Fruit fly (Drosophila melanogaster): ENCODE results near the gene Ugt303B3.

DNA sequence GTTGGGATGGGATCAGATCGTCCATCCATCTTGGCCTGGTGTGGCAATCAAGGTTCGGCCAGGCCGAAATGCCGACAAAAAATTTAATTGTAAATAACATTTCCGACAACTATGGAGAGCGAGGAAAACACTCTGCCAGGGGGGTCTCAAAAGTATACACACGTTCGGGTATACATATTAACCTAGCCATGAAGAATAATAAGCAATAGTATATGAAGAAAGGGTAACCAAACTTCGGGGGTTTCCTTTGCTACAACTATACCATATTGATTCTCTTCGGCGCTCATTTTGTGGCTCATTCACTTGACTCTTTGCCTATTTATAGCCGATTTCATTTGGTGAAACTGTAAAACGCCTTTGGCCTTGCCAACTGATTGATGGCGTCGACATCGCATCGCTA, 37.3 kb downstream of the Ugt303B3 start:
- TF ChIP-seq CG31627 (GFP tag; optimal IDR thresholded peaks at IDR 0.05) = no peak
- TF ChIP-seq Hr39 (GFP tag; optimal IDR thresholded peaks at IDR 0.05) = no peak
- no peak for TF ChIP-seq spab (GFP tag; optimal IDR thresholded peaks at IDR 0.05)
- TF ChIP-seq CG6854 (GFP tag; optimal IDR thresholded peaks at IDR 0.05) = no peak
- no peak for TF ChIP-seq Blimp-1 (GFP tag; optimal IDR thresholded peaks at IDR 0.05)

Measured in whole organism, prepupa.